Worm (Caenorhabditis elegans) whole organism, L4 larva: ENCODE data around the gene F54E12.2.

Experiments used
- F26F4.8 ChIP-seq: fragments of 200-800 bp; sonication (Bioruptor generic); conservative IDR thresholded peaks from 2 replicates; pipeline ENCODE4 v1.3.6; 2022; ENCODE audit warnings: missing genetic modification characterization, missing compliant biosample characterization
- F37D6.2 ChIP-seq: sonication (generic microtip); optimal IDR thresholded peaks from 2 replicates; lab custom pipeline; 2016; ENCODE audit warnings: mild to moderate bottlenecking, missing genetic modification characterization, missing compliant biosample characterization
- F44E2.7 ChIP-seq: fragments of 200-800 bp; sonication (Bioruptor generic); IDR thresholded peaks from 2 replicates; pipeline ENCODE4 v2.1.2; 2022; ENCODE audit warnings: missing genetic modification characterization, missing compliant biosample characterization
- F49E8.2 ChIP-seq: sonication (generic microtip); optimal IDR thresholded peaks from 2 replicates; lab custom pipeline; 2016; ENCODE audit warnings: missing compliant biosample characterization, mild to moderate bottlenecking, missing genetic modification characterization, borderline replicate concordance
- Y105C5A.15 ChIP-seq: fragments of 200-800 bp; sonication (Bioruptor generic); IDR thresholded peaks from 2 replicates; pipeline ENCODE4 v1.3.6; 2022; ENCODE audit warnings: missing genetic modification characterization, missing compliant biosample characterization
- Y48G9A.11 ChIP-seq: fragments of 200-800 bp; sonication (Bioruptor generic); IDR thresholded peaks from 2 replicates; pipeline ENCODE4 v1.3.6; 2022; ENCODE audit warnings: missing genetic modification reagents, missing genetic modification characterization, missing compliant biosample characterization
- Y75B8A.6 ChIP-seq: fragments of 200-800 bp; sonication (Bioruptor generic); IDR thresholded peaks from 2 replicates; pipeline ENCODE4 v1.3.6; 2022; ENCODE audit warnings: missing genetic modification reagents, missing genetic modification characterization, missing compliant biosample characterization
- ZK337.2 ChIP-seq: fragments of 200-800 bp; sonication (Bioruptor generic); IDR thresholded peaks from 2 replicates; pipeline ENCODE4 v1.3.6; 2022; ENCODE audit warnings: missing genetic modification reagents, missing genetic modification characterization, missing compliant biosample characterization
- ZK546.5 ChIP-seq, 2 experiments: sonication (generic microtip); optimal IDR thresholded peaks; 2 replicates each; lab custom pipeline; 2017; ENCODE audit warnings: missing biosample characterization in 2 of 2, missing genetic modification characterization in 2 of 2
- aha-1 ChIP-seq: fragments of 150-350 bp; peaks from one replicate; lab custom pipeline; 2014; ENCODE audit warnings: missing biosample characterization, missing genetic modification characterization
- ama-1 ChIP-seq: fragments of 150-350 bp; optimal IDR thresholded peaks from 2 replicates; lab custom pipeline; 2014; ENCODE audit warnings: inconsistent platforms, mixed read lengths
- arid-1 ChIP-seq: fragments of 200-800 bp; sonication (Bioruptor generic); conservative IDR thresholded peaks from 2 replicates; pipeline ENCODE4 v1.3.6; 2022; ENCODE audit warnings: missing genetic modification reagents, missing genetic modification characterization, missing compliant biosample characterization
- attf-4 ChIP-seq: sonication (generic microtip); optimal IDR thresholded peaks from 3 replicates; lab custom pipeline; 2017; ENCODE audit warnings: missing biosample characterization, missing genetic modification characterization
- ceh-20 ChIP-seq: fragments of 200-800 bp; sonication (Bioruptor generic); IDR thresholded peaks from 2 replicates; pipeline ENCODE4 v1.3.6; 2022; ENCODE audit warnings: missing genetic modification reagents, missing genetic modification characterization, missing compliant biosample characterization
- ceh-62 ChIP-seq: sonication (generic microtip); optimal IDR thresholded peaks from 2 replicates; lab custom pipeline; 2017; ENCODE audit warnings: missing biosample characterization, missing genetic modification characterization
- ctbp-1 ChIP-seq: fragments of 200-800 bp; sonication (Bioruptor generic); IDR thresholded peaks from 2 replicates; pipeline ENCODE4 v1.3.6; 2022; ENCODE audit warnings: missing genetic modification reagents, missing genetic modification characterization, missing compliant biosample characterization
- daf-16 ChIP-seq, 3 experiments: sonication (generic microtip); optimal IDR thresholded peaks; 2 replicates each; lab custom pipeline; 2016 to 2017; ENCODE audit warnings: missing genetic modification characterization in 3 of 3, missing genetic modification reagents in 3 of 3, mild to moderate bottlenecking in 2 of 3, missing compliant biosample characterization in 2 of 3, missing biosample characterization in 1 of 3, moderate library complexity in 1 of 3
- dmd-6 ChIP-seq: fragments of 200-800 bp; sonication (Bioruptor generic); IDR thresholded peaks from 2 replicates; pipeline ENCODE4 v1.3.6; 2022; ENCODE audit warnings: missing genetic modification reagents, missing genetic modification characterization, missing compliant biosample characterization
- dpl-1 ChIP-seq: fragments of 150-350 bp; optimal IDR thresholded peaks from 2 replicates; lab custom pipeline; 2014; ENCODE audit warnings: missing biosample characterization, missing genetic modification reagents, missing genetic modification characterization
- egl-27 ChIP-seq: sonication (generic microtip); optimal IDR thresholded peaks from 3 replicates; lab custom pipeline; 2017; ENCODE audit warnings: missing biosample characterization, missing genetic modification reagents, missing genetic modification characterization
- fkh-10 ChIP-seq: fragments of 150-350 bp; optimal IDR thresholded peaks from 2 replicates; lab custom pipeline; 2014; ENCODE audit warnings: missing biosample characterization, missing genetic modification reagents, missing genetic modification characterization
- gei-8 ChIP-seq: fragments of 200-800 bp; sonication (Bioruptor generic); optimal IDR thresholded peaks from 2 replicates; lab custom pipeline; 2018; ENCODE audit warnings: mild to moderate bottlenecking, missing genetic modification characterization, missing compliant biosample characterization
- hlh-11 ChIP-seq: fragments of 200-800 bp; sonication (Bioruptor generic); optimal IDR thresholded peaks from 2 replicates; lab custom pipeline; 2018; ENCODE audit warnings: mild to moderate bottlenecking, missing genetic modification characterization, missing compliant biosample characterization
- hmg-1.1 ChIP-seq: fragments of 200-800 bp; sonication (Bioruptor generic); IDR thresholded peaks from 2 replicates; pipeline ENCODE4 v1.3.6; 2022; ENCODE audit warnings: missing genetic modification reagents, missing genetic modification characterization, missing compliant biosample characterization
- jun-1 ChIP-seq: fragments of 150-350 bp; optimal IDR thresholded peaks from 2 replicates; lab custom pipeline; 2014; ENCODE audit warnings: missing biosample characterization, missing genetic modification reagents, missing genetic modification characterization
- lin-1 ChIP-seq: fragments of 200-800 bp; sonication (Bioruptor generic); IDR thresholded peaks from 2 replicates; pipeline ENCODE4 v1.3.6; 2022; ENCODE audit warnings: missing genetic modification reagents, missing genetic modification characterization, missing compliant biosample characterization
- lin-39 ChIP-seq: fragments of 150-350 bp; optimal IDR thresholded peaks from 2 replicates; lab custom pipeline; 2014; ENCODE audit warnings: missing biosample characterization, missing genetic modification reagents, missing genetic modification characterization
- lir-3 ChIP-seq: sonication (generic microtip); optimal IDR thresholded peaks from 2 replicates; lab custom pipeline; 2016; ENCODE audit warnings: mild to moderate bottlenecking, missing genetic modification characterization, missing compliant biosample characterization
- lsy-2 ChIP-seq, 2 experiments: fragments of 150-350 bp in 1 of 2; sonication (generic microtip) in 1 of 2; optimal IDR thresholded peaks; 2 replicates each; lab custom pipeline; 2014 to 2017; ENCODE audit warnings: missing biosample characterization in 2 of 2, missing genetic modification characterization in 2 of 2
- mdl-1 ChIP-seq, 2 experiments: fragments of 150-350 bp in 1 of 2; sonication (generic microtip) in 1 of 2; optimal IDR thresholded peaks; 2 replicates each; lab custom pipeline; 2014 to 2017; ENCODE audit warnings: missing biosample characterization in 2 of 2, missing genetic modification characterization in 2 of 2
- mdt-29 ChIP-seq: fragments of 200-800 bp; sonication (Bioruptor generic); IDR thresholded peaks from 2 replicates; pipeline ENCODE4 v1.3.6; 2022; ENCODE audit warnings: missing genetic modification reagents, missing genetic modification characterization, missing compliant biosample characterization
- mep-1 ChIP-seq: fragments of 150-350 bp; sonication (generic microtip); optimal IDR thresholded peaks from 3 replicates; lab custom pipeline; 2014; ENCODE audit warnings: missing biosample characterization, missing genetic modification characterization
- nhr-10 ChIP-seq: fragments of 150-350 bp; optimal IDR thresholded peaks from 2 replicates; lab custom pipeline; 2014; ENCODE audit warnings: missing biosample characterization, missing genetic modification characterization
- nhr-102 ChIP-seq: sonication (generic microtip); optimal IDR thresholded peaks from 2 replicates; lab custom pipeline; 2016; ENCODE audit warnings: mild to moderate bottlenecking, missing genetic modification characterization, moderate library complexity, missing compliant biosample characterization
- nhr-11 ChIP-seq: fragments of 150-350 bp; optimal IDR thresholded peaks from 2 replicates; lab custom pipeline; 2014; ENCODE audit warnings: missing biosample characterization, missing genetic modification characterization
- nhr-237 ChIP-seq: sonication (generic microtip); optimal IDR thresholded peaks from 2 replicates; lab custom pipeline; 2017; ENCODE audit warnings: missing biosample characterization, missing genetic modification characterization
- nhr-28 ChIP-seq: fragments of 150-350 bp; optimal IDR thresholded peaks from 2 replicates; lab custom pipeline; 2014; ENCODE audit warnings: missing biosample characterization, missing genetic modification characterization
- nhr-42 ChIP-seq: fragments of 200-800 bp; sonication (Bioruptor generic); IDR thresholded peaks from 2 replicates; pipeline ENCODE4 v1.3.6; 2022; ENCODE audit warnings: missing genetic modification characterization, missing compliant biosample characterization
- nhr-48 ChIP-seq: sonication (generic microtip); optimal IDR thresholded peaks from 2 replicates; lab custom pipeline; 2016; ENCODE audit warnings: mild to moderate bottlenecking, missing genetic modification characterization, missing compliant biosample characterization
- nhr-76 ChIP-seq: fragments of 150-350 bp; optimal IDR thresholded peaks from 2 replicates; lab custom pipeline; 2014; ENCODE audit warnings: missing biosample characterization, missing genetic modification characterization
- nhr-77 ChIP-seq: fragments of 150-350 bp; optimal IDR thresholded peaks from 2 replicates; lab custom pipeline; 2014; ENCODE audit warnings: missing biosample characterization, missing genetic modification characterization
- pqm-1 ChIP-seq: sonication (generic microtip); optimal IDR thresholded peaks from 2 replicates; lab custom pipeline; 2017; ENCODE audit warnings: missing biosample characterization, missing genetic modification characterization
- set-16 ChIP-seq: fragments of 200-800 bp; sonication (Bioruptor generic); IDR thresholded peaks from 2 replicates; pipeline ENCODE4 v1.3.6; 2022; ENCODE audit warnings: missing genetic modification reagents, missing genetic modification characterization, missing compliant biosample characterization
- tag-97 ChIP-seq: fragments of 200-800 bp; sonication (Bioruptor generic); IDR thresholded peaks from 2 replicates; pipeline ENCODE4 v1.3.6; 2022; ENCODE audit warnings: missing genetic modification characterization, missing compliant biosample characterization
- unc-39 ChIP-seq: sonication (generic microtip); optimal IDR thresholded peaks from 2 replicates; lab custom pipeline; 2017; ENCODE audit warnings: missing biosample characterization, missing genetic modification characterization
- unc-62 ChIP-seq, 3 experiments: fragments of 150-350 bp in 1 of 3; sonication (generic microtip); optimal IDR thresholded peaks in 2 of 3; peaks in 1 of 3; 1 replicate in 1 of 3; 2 replicates in 2 of 3; lab custom pipeline; 2014 to 2017; ENCODE audit warnings: missing biosample characterization in 3 of 3, missing genetic modification characterization in 3 of 3, missing genetic modification reagents in 3 of 3, missing genotype in 1 of 3
- zfp-2 ChIP-seq: sonication (generic microtip); optimal IDR thresholded peaks from 2 replicates; lab custom pipeline; 2016; ENCODE audit warnings: mild to moderate bottlenecking, missing genetic modification characterization, missing compliant biosample characterization
- zip-2 ChIP-seq: fragments of 150-350 bp; optimal IDR thresholded peaks from 2 replicates; lab custom pipeline; 2014; ENCODE audit warnings: missing biosample characterization, missing genetic modification characterization

F54E12.2 gene

DNA sequence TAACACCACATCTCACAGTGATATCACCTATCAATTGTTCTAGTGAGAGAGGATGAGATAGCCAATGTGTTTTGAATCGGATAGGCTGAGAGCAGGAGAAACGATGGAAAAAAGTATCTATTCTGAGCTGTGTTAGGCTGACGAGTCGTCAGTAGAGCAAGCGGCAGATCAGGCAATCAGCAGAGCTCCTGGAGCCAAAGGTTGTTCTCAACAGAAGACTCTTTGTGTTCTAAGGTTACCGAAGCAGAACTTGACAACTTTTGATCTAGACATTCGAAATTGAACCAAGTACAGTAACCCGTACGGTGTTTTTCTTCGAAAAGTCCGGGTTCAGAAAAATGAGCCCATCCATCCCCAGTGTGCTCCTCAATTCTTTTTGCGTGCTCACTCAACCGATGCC is 15.8 kb upstream of the F54E12.2 start:
- TF ChIP-seq daf-16 (GFP tag; optimal IDR thresholded peaks at IDR 0.05; lab: Kevin White, UChicago) (no peak), daf-16 (tag; optimal IDR thresholded peaks at IDR 0.05; lab: Kevin White, UChicago) (no peak), unc-62 (GFP tag; optimal IDR thresholded peaks at IDR 0.05 in 1 of 2; lab: Kevin White, UChicago) (peak in 1 of 2 experiments; percentile 98), unc-62 (tag; optimal IDR thresholded peaks at IDR 0.05; lab: Kevin White, UChicago) (no peak), nhr-10 (tag; lab: Kevin White, UChicago) (no peak), tag-97 (no peak), F26F4.8 (no peak), F37D6.2 (tag; lab: Kevin White, UChicago) (no peak), set-16 (0 out of 2 replicates have a peak, but pooled peaks have one; percentile 5), hmg-1.1 (peak; percentile 24; the same call in 1 of the 2 replicates)
- TF ChIP-seq, all 104 proteins: peak for 3

DNA sequence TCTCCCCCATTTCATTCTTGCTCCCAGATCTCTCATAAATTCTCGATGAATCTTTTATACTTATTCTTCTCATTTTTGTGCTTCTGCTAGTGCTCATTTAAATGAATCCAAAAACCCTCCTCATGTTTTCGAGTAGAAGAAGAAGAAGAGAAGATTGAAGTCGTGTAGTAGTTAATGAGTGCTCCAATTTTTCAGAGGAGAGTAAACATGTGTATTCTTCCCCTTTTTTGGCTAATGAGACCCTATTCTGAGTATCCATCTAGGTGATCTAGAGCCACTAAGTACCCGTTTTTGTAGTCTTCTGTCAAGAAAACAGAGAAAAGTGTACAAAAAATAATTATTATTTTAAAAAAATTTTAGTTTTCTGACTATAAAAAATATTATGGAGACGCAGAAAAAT is 14.6 kb upstream of the F54E12.2 start:
- TF ChIP-seq F44E2.7 (GFP tag; lab: Robert Waterston, UW) (no peak), set-16 (no peak)

DNA sequence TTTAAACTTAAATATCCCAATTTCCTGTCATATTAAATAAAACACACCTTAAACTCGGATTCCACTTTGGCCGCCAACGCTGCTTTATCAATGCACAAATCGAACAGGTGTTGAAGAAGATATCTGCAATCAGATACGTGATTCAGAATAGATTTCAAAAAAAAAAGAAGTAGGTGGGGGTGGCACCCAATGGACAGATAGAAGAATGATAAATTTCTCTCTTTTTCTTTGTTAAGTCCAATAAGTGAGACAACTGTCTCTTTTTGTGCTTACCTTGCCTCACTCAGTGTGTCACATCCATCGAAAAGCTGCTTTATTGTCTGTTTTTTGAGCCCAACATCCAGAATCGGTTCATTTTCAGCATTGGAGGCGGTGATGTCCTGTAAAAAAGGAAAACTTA is 13.8 kb upstream of the F54E12.2 start:
- TF ChIP-seq ZK337.2 (GFP tag; lab: Robert Waterston, UW) (peak; percentile 60; the same call in 1 of the 2 replicates), arid-1 (GFP tag; lab: Robert Waterston, UW) (no peak), nhr-28 (tag; lab: Kevin White, UChicago) (no peak), nhr-11 (tag; lab: Kevin White, UChicago) (peak; percentile 61), fkh-10 (GFP tag; lab: Kevin White, UChicago) (no peak), egl-27 (no peak), mdt-29 (GFP tag; lab: Robert Waterston, UW) (no peak), aha-1 (tag; lab: Kevin White, UChicago) (peak; percentile 67), dmd-6 (GFP tag; lab: Robert Waterston, UW) (no peak), nhr-102 (tag; lab: Kevin White, UChicago) (no peak), nhr-77 (tag; lab: Kevin White, UChicago) (no peak), attf-4 (no peak), ama-1 (lab: Kevin White, UChicago) (no peak), nhr-48 (tag; lab: Kevin White, UChicago) (no peak), zfp-2 (tag; lab: Kevin White, UChicago) (no peak), lin-1 (no peak), pqm-1 (tag; lab: Kevin White, UChicago) (no peak), nhr-76 (tag; lab: Kevin White, UChicago) (no peak), Y105C5A.15 (GFP tag; lab: Robert Waterston, UW) (no peak), unc-39 (tag; lab: Kevin White, UChicago) (no peak), Y48G9A.11 (GFP tag; lab: Robert Waterston, UW) (no peak), jun-1 (tag; lab: Kevin White, UChicago) (no peak), nhr-237 (tag; lab: Kevin White, UChicago) (no peak), F49E8.2 (no peak), zip-2 (tag; lab: Kevin White, UChicago) (no peak), lin-39 (tag; lab: Kevin White, UChicago) (no peak)

DNA sequence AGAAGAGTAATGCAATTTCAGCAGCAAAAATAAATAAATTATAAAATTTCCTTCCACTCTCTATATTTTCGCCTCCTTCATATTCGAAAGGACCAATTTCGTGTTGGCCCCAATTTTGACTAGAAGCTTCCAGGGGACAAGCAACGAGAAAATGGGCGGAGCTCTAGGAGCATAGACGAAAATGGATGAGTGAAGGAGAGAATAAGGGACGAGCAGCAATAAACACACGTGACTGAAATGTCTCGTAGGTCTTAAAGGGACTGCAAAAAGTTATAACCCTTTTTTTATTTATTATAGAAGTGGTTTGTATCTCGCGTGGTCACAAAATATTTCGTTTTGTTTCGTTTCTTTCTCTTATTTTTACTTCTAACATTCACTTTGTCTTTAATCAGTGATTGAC is 12.8 kb upstream of the F54E12.2 start:
- TF ChIP-seq lir-3, result no peak
- TF ChIP-seq nhr-42, result no peak
- no peak for TF ChIP-seq zip-2 (tag; lab: Kevin White, UChicago)
- TF ChIP-seq lin-39 (tag; lab: Kevin White, UChicago), result no peak
- TF ChIP-seq Y75B8A.6 (GFP tag; lab: Robert Waterston, UW), result no peak
- 0 out of 2 replicates have a peak, but pooled peaks have one; percentile 33 for TF ChIP-seq ctbp-1 (GFP tag; lab: Robert Waterston, UW)
- no peak for TF ChIP-seq hlh-11
- peak in 1 of 2 experiments; percentile 49 for TF ChIP-seq mdl-1 (tag; optimal IDR thresholded peaks at IDR 0.05; lab: Kevin White, UChicago)
- peak in 1 of 2 experiments; percentile 58 for TF ChIP-seq lsy-2 (tag; optimal IDR thresholded peaks at IDR 0.05; lab: Kevin White, UChicago)
- TF ChIP-seq dpl-1 (GFP tag; lab: Kevin White, UChicago), result no peak
- TF ChIP-seq mep-1 (tag; lab: Kevin White, UChicago), result peak; percentile 45
- no peak for TF ChIP-seq fkh-10 (GFP tag; lab: Kevin White, UChicago)
- TF ChIP-seq ceh-20 (GFP tag; lab: Robert Waterston, UW), result peak; percentile 67
- TF ChIP-seq nhr-11 (tag; lab: Kevin White, UChicago), result no peak
- no peak for TF ChIP-seq F49E8.2
- TF ChIP-seq ZK546.5 (tag; optimal IDR thresholded peaks at IDR 0.05; lab: Kevin White, UChicago), result no peak
- no peak for TF ChIP-seq gei-8 (GFP tag; lab: Kevin White, UChicago)
- TF ChIP-seq hmg-1.1, result 0 out of 2 replicates have a peak, but pooled peaks have one; percentile 24
- TF ChIP-seq ceh-62 (tag; lab: Kevin White, UChicago), result no peak
